Worm (Caenorhabditis elegans): ENCODE measurements around the gene unc-86.

Gene unc-86

DNA sequence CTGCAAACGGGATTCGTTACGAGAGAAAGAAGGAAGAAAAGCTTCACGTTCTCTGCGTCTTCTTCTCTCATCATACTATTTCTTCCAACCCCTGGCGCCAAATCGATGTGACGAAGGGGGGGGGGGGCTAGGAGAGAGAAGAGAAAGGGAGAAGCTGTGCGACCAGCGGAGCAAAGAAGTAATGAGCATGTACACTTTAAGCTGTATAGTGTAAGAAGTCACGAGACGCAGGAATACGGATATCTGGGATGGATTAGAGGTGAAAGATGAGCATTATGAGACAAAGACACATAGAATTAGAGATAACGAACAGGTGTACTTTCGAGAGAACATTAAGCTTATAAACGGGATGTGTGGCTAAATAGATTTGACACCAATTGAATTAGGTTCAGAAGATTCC is 14.4 kb downstream of the unc-86 start (continued):
- TF ChIP-seq ztf-1 (GFP tag; conservative IDR thresholded peaks at IDR 0.05) (no peak), nhr-23 (tag; optimal IDR thresholded peaks at IDR 0.05) (no peak), lin-39 (tag; optimal IDR thresholded peaks at IDR 0.05) (no peak), nhr-237 (tag; optimal IDR thresholded peaks at IDR 0.05) (no peak)

DNA sequence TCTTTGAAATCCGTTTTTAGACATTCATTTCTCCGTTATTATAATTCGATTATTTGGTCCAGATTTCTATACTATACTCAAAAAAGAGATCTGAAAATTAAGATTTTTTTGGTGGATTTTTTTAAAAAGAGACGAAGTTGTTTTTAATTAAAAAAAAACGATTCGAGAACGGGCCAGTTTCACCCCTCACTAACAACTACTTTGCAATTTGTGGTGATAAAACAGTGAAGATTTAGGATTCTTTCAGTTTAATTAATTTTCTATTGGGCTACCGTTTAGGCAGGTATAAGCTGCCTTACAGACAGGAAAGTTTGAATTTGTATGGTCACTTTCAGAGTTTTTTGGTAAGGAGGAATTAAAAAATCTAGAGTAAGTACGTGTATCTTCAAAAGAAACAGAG is 15.0 kb downstream of the unc-86 start, which contains the start of gene unc-36:
Gene unc-36 (minus strand): TSS at position 101 of the 400 bp plus-strand sequence.
- no peak for TF ChIP-seq nhr-25 (tag; optimal IDR thresholded peaks at IDR 0.05)
- TF ChIP-seq peb-1 (tag; optimal IDR thresholded peaks at IDR 0.05): no peak
- TF ChIP-seq snpc-4 (tag; optimal IDR thresholded peaks at IDR 0.05): no peak
- no peak for TF ChIP-seq ceh-82 (tag; optimal IDR thresholded peaks at IDR 0.05)
- no peak for TF ChIP-seq ama-1 (optimal IDR thresholded peaks at IDR 0.05)
- no peak for TF ChIP-seq mdl-1 (tag; optimal IDR thresholded peaks at IDR 0.05)
- no peak for TF ChIP-seq sem-4 (tag; optimal IDR thresholded peaks at IDR 0.05)
- no peak for TF ChIP-seq lin-11 (tag; optimal IDR thresholded peaks at IDR 0.05)
- TF ChIP-seq nhr-77 (tag; optimal IDR thresholded peaks at IDR 0.05): no peak
- TF ChIP-seq ceh-16 (tag; optimal IDR thresholded peaks at IDR 0.05): no peak
- no peak for TF ChIP-seq lin-39 (tag; optimal IDR thresholded peaks at IDR 0.05)
- TF ChIP-seq mab-5 (tag; optimal IDR thresholded peaks at IDR 0.05): no peak
- TF ChIP-seq unc-55 (GFP tag; optimal IDR thresholded peaks at IDR 0.05): no peak
- TF ChIP-seq mbf-1 (tag; optimal IDR thresholded peaks at IDR 0.05): no peak
- no peak for TF ChIP-seq crh-2 (tag; optimal IDR thresholded peaks at IDR 0.05)
- no peak for TF ChIP-seq egl-27 (tag; optimal IDR thresholded peaks at IDR 0.05)
- TF ChIP-seq nhr-129 (tag; optimal IDR thresholded peaks at IDR 0.05): no peak
- TF ChIP-seq nhr-12 (tag; optimal IDR thresholded peaks at IDR 0.05): no peak

DNA sequence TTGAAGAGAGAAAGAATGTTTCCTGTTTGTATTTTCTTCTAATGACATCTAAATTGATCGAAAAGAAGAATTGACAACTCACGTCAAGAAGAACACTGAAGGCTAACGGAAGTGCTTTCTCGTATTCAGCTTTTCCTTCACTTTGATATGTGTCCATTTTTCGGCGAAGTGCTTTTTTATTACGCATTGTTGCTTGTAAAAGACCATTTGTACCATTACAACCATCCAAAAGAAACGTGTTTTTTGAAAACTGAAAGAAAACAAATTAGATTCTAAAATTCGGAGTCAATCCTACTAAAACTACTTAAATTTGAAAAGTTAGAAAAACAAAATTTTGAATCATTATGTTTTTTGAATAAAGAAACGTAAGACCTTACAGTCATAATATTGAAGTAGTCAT is 17.1 kb downstream of the unc-86 start:
- TF ChIP-seq ZK546.5 (tag; optimal IDR thresholded peaks at IDR 0.05) (no peak), elt-1 (tag; optimal IDR thresholded peaks at IDR 0.05) (no peak), F13H6.1 (tag; optimal IDR thresholded peaks at IDR 0.05) (no peak), nhr-11 (tag; optimal IDR thresholded peaks at IDR 0.05) (no peak), skn-1 (tag; optimal IDR thresholded peaks at IDR 0.05) (no peak), zag-1 (tag; optimal IDR thresholded peaks at IDR 0.05) (no peak), alr-1 (tag; optimal IDR thresholded peaks at IDR 0.05) (no peak), mdl-1 (tag; optimal IDR thresholded peaks at IDR 0.05) (no peak), nhr-12 (tag; optimal IDR thresholded peaks at IDR 0.05) (no peak), nhr-237 (tag; optimal IDR thresholded peaks at IDR 0.05) (no peak), dmd-4 (tag; optimal IDR thresholded peaks at IDR 0.05) (no peak)

DNA sequence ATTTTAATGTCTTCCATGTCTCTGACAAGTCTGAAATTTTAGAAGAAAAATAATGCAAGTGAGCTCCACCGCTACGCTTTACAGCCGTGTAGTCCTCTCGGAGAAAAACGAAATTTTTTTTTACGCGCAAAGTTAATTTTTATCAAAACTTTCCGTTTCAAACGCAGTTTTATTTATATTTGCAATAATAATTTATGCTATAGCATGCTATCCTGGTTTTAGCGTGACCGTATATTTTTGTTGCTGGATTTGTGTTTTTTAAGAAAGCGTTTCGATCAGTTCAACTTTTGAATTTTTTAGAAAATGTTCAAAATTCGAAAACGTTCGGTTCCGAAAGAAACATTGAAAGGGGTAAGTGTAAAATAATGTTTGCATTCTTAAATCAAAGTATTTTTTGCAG is 24.4 kb downstream of the unc-86 start, which contains the start of gene C50C3.1:
Gene C50C3.1 (plus strand): TSS at position 301 of the 400 bp plus-strand sequence.
- TF ChIP-seq blmp-1 (tag; optimal IDR thresholded peaks at IDR 0.05; ENCODE audit: insufficient read depth): no peak
- no peak for TF ChIP-seq mdl-1 (tag; optimal IDR thresholded peaks at IDR 0.05)
- no peak for TF ChIP-seq ztf-4 (tag; optimal IDR thresholded peaks at IDR 0.05)
- TF ChIP-seq skn-1 (tag; optimal IDR thresholded peaks at IDR 0.05): no peak
- TF ChIP-seq F13H6.1 (tag; optimal IDR thresholded peaks at IDR 0.05): no peak
- TF ChIP-seq nhr-25 (tag; optimal IDR thresholded peaks at IDR 0.05): no peak
- no peak for TF ChIP-seq fos-1 (tag; optimal IDR thresholded peaks at IDR 0.05)
- TF ChIP-seq lin-11 (tag; optimal IDR thresholded peaks at IDR 0.05): no peak
- no peak for TF ChIP-seq mab-5 (tag; optimal IDR thresholded peaks at IDR 0.05)
- no peak for TF ChIP-seq ama-1 (optimal IDR thresholded peaks at IDR 0.05)

DNA sequence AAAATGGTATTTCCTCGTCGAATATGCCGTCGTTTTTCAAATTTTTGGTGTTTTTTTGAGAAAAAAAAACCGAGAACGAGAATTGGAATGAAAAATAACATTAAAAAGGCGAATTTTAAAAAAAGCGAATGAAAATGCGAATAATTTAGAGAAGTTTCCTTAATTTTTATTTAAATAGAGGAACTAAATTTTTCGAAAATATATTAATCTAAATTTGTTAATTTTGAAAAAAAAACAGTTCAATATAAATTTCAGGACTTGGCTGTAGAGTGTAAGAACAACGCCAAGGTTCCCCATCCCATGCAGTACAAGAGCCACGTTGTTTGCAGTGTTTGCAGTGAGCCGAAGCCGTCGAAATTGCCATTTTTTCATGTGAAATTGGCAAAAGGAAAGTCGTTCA is 25.6 kb downstream of the unc-86 start, which contains the start of gene C50C3.19:
Gene C50C3.19 (plus strand): TSS at position 301 of the 400 bp plus-strand sequence.
- no peak for TF ChIP-seq R02D3.7 (tag; optimal IDR thresholded peaks at IDR 0.05)
- no peak for TF ChIP-seq nhr-23 (tag; optimal IDR thresholded peaks at IDR 0.05)
- no peak for TF ChIP-seq crh-2 (tag; optimal IDR thresholded peaks at IDR 0.05)
- no peak for TF ChIP-seq egl-27 (tag; optimal IDR thresholded peaks at IDR 0.05)
- TF ChIP-seq alr-1 (tag; optimal IDR thresholded peaks at IDR 0.05): no peak

DNA sequence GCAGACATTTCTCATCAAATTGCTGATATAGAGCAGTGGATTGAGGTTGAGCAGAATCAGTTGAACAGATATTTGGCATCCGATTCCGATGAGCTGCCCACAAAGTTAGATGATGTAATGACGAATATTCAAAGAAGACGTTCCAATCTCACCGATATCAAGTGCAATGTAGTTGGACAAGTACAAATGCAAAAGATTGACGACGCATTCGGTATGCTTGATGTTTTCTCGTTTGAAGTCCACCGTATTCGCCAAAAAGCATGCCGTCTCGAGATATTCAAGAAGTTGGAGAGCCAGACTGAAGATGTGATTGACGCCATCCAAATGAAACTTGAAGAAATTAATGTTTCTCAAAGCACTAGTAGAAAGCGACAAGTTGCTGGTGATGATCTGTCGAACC is 31.0 kb downstream of the unc-86 start:
- no peak for TF ChIP-seq ztf-4 (tag; optimal IDR thresholded peaks at IDR 0.05)
- TF ChIP-seq C34F6.9 (tag; optimal IDR thresholded peaks at IDR 0.05): no peak
- no peak for TF ChIP-seq ztf-11 (tag; optimal IDR thresholded peaks at IDR 0.05)
- TF ChIP-seq egl-27 (tag; optimal IDR thresholded peaks at IDR 0.05): no peak
- TF ChIP-seq nhr-10 (tag; optimal IDR thresholded peaks at IDR 0.05): no peak
- TF ChIP-seq nhr-11 (tag; optimal IDR thresholded peaks at IDR 0.05): no peak
- no peak for TF ChIP-seq lin-13 (GFP tag; optimal IDR thresholded peaks at IDR 0.05)
- TF ChIP-seq mab-5 (tag; optimal IDR thresholded peaks at IDR 0.05): no peak
- no peak for TF ChIP-seq nhr-12 (tag; optimal IDR thresholded peaks at IDR 0.05)
- TF ChIP-seq Y55F3AM.14 (GFP tag; optimal IDR thresholded peaks at IDR 0.05): no peak
- no peak for TF ChIP-seq nhr-77 (tag; optimal IDR thresholded peaks at IDR 0.05)
- no peak for TF ChIP-seq nhr-25 (tag; optimal IDR thresholded peaks at IDR 0.05)
- TF ChIP-seq ceh-82 (tag; optimal IDR thresholded peaks at IDR 0.05): no peak
- TF ChIP-seq unc-39 (tag; optimal IDR thresholded peaks at IDR 0.05): no peak

Measured in whole organism, L2 larva.